Worm (Caenorhabditis elegans) whole organism, L4/young adult: ENCODE measurements around the gene cmd-1.

Experiments used
- W03F9.2 ChIP-seq: fragments of 150-350 bp; optimal IDR thresholded peaks from 2 replicates; lab custom pipeline; 2014; ENCODE audit warnings: missing biosample characterization, missing genetic modification characterization
- dao-5 ChIP-seq: sonication (generic microtip); optimal IDR thresholded peaks from 2 replicates; lab custom pipeline; 2016; ENCODE audit warnings: missing genotype, missing genetic modification characterization, moderate library complexity, missing compliant biosample characterization
- him-1 ChIP-seq: sonication (generic microtip); optimal IDR thresholded peaks from 2 replicates; lab custom pipeline; 2016; ENCODE audit warnings: missing genotype, missing genetic modification reagents, missing genetic modification characterization, missing compliant biosample characterization

DNA sequence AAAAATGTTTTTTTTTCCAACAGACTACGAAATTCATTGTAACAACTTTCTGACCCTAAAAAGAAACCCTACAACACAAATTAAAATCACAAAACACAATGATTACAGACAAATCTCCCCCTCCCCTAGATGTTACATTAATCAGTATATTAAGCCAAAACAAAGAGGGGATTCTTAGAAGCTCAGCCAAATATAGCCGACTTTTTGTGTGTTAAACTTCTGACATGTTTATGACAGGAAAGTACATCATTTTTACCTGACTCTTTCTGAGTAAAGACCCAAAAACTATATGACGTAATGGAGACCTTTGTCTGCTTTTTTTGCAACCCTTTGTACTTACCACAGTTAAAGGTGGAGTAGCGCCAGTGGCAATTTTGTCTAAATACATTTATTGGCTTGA lies 36.0 kb upstream of the cmd-1 start:
- no peak for TF ChIP-seq him-1 (tag; lab: Kevin White, UChicago)
- TF ChIP-seq dao-5 (tag; lab: Kevin White, UChicago): no peak
- TF ChIP-seq W03F9.2: no peak
